Worm (Caenorhabditis elegans) whole organism, mixed stage, embryonic: Measurements from ENCODE around the gene tag-325.
A peak's percentile ranks its signal among the peaks of the same experiment; 100 is the strongest.

Experiments
- M03D4.4 ChIP-seq: sonication (generic microtip); optimal IDR thresholded peaks from 2 replicates; lab custom pipeline; 2017; ENCODE audit warnings: mild to moderate bottlenecking, missing genetic modification characterization, missing compliant biosample characterization
- bed-3 ChIP-seq: fragments of 200-800 bp; sonication (Bioruptor generic); optimal IDR thresholded peaks from 3 replicates; lab custom pipeline; 2018; ENCODE audit warnings: mild to moderate bottlenecking, missing genetic modification characterization, moderate library complexity, missing compliant biosample characterization
- blmp-1 ChIP-seq: fragments of 150-350 bp; optimal IDR thresholded peaks from 2 replicates; lab custom pipeline; 2014; ENCODE audit warnings: missing biosample characterization, missing genetic modification characterization
- ceh-39 ChIP-seq: fragments of 150-350 bp; optimal IDR thresholded peaks from 2 replicates; lab custom pipeline; 2014; ENCODE audit warnings: missing biosample characterization, missing genetic modification characterization
- ceh-43 ChIP-seq: fragments of 200-800 bp; sonication (Bioruptor generic); optimal IDR thresholded peaks from 2 replicates; lab custom pipeline; 2018; ENCODE audit warnings: mild to moderate bottlenecking, missing genetic modification characterization, moderate library complexity, missing compliant biosample characterization
- ceh-83 ChIP-seq: fragments of 200-800 bp; sonication (Bioruptor generic); optimal IDR thresholded peaks from 2 replicates; lab custom pipeline; 2018; ENCODE audit warnings: mild to moderate bottlenecking, missing genetic modification characterization, missing compliant biosample characterization
- ces-1 ChIP-seq: fragments of 150-350 bp; optimal IDR thresholded peaks from 2 replicates; lab custom pipeline; 2014; ENCODE audit warnings: missing biosample characterization, missing genetic modification reagents, missing genetic modification characterization
- cnd-1 ChIP-seq: fragments of 200-800 bp; sonication (Bioruptor generic); optimal IDR thresholded peaks from 2 replicates; lab custom pipeline; 2018; ENCODE audit warnings: mild to moderate bottlenecking, missing genetic modification characterization, missing compliant biosample characterization
- drap-1 ChIP-seq: fragments of 200-800 bp; sonication (Bioruptor generic); optimal IDR thresholded peaks from 3 replicates; lab custom pipeline; 2018; ENCODE audit warnings: mild to moderate bottlenecking, missing genetic modification characterization, missing compliant biosample characterization
- elt-1 ChIP-seq: sonication (generic microtip); optimal IDR thresholded peaks from 2 replicates; lab custom pipeline; 2017; ENCODE audit warnings: missing genetic modification characterization, mild to moderate bottlenecking, missing compliant biosample characterization, antibody characterized with exemption, moderate library complexity, borderline replicate concordance; ENCODE audit not compliant: insufficient read depth
- elt-3 ChIP-seq: fragments of 150-350 bp; optimal IDR thresholded peaks from 2 replicates; lab custom pipeline; 2014; ENCODE audit warnings: missing biosample characterization, missing genetic modification characterization
- flh-1 ChIP-seq: fragments of 200-800 bp; sonication (Bioruptor generic); optimal IDR thresholded peaks from 2 replicates; lab custom pipeline; 2018; ENCODE audit warnings: mild to moderate bottlenecking, missing genetic modification characterization, moderate library complexity, missing compliant biosample characterization
- ham-2 ChIP-seq: fragments of 200-800 bp; sonication (Bioruptor generic); optimal IDR thresholded peaks from 2 replicates; lab custom pipeline; 2018; ENCODE audit warnings: mild to moderate bottlenecking, missing genetic modification characterization, missing compliant biosample characterization
- hlh-1 ChIP-seq: fragments of 150-350 bp; optimal IDR thresholded peaks from 2 replicates; lab custom pipeline; 2014; ENCODE audit warnings: missing biosample characterization, missing genetic modification reagents, missing genetic modification characterization
- lin-13 ChIP-seq: fragments of 150-350 bp; optimal IDR thresholded peaks from 2 replicates; lab custom pipeline; 2014; ENCODE audit warnings: missing biosample characterization, missing genetic modification characterization
- lin-32 ChIP-seq: fragments of 200-800 bp; sonication (Bioruptor generic); optimal IDR thresholded peaks from 2 replicates; lab custom pipeline; 2018; ENCODE audit warnings: mild to moderate bottlenecking, missing genetic modification characterization, missing compliant biosample characterization
- lsy-2 ChIP-seq: fragments of 150-350 bp; optimal IDR thresholded peaks from 2 replicates; lab custom pipeline; 2014; ENCODE audit warnings: missing biosample characterization, missing genetic modification characterization
- mab-5 ChIP-seq: fragments of 150-350 bp; optimal IDR thresholded peaks from 2 replicates; lab custom pipeline; 2014; ENCODE audit warnings: missing biosample characterization, missing genetic modification characterization
- mep-1 ChIP-seq: fragments of 150-350 bp; optimal IDR thresholded peaks from 2 replicates; lab custom pipeline; 2017; ENCODE audit warnings: missing biosample characterization, missing genetic modification reagents, missing genetic modification characterization, inconsistent platforms
- mls-2 ChIP-seq: sonication (generic microtip); optimal IDR thresholded peaks from 2 replicates; lab custom pipeline; 2016; ENCODE audit warnings: mild to moderate bottlenecking, missing genetic modification characterization, moderate library complexity, missing compliant biosample characterization
- nhr-12 ChIP-seq: fragments of 150-350 bp; optimal IDR thresholded peaks from 2 replicates; lab custom pipeline; 2014; ENCODE audit warnings: missing biosample characterization, missing genetic modification characterization
- nhr-2 ChIP-seq: fragments of 150-350 bp; optimal IDR thresholded peaks from 2 replicates; lab custom pipeline; 2014; ENCODE audit warnings: missing biosample characterization, missing genetic modification characterization
- nhr-237 ChIP-seq: fragments of 150-350 bp; optimal IDR thresholded peaks from 2 replicates; lab custom pipeline; 2014; ENCODE audit warnings: missing biosample characterization, missing genetic modification characterization
- nhr-28 ChIP-seq: fragments of 150-350 bp; optimal IDR thresholded peaks from 2 replicates; lab custom pipeline; 2014; ENCODE audit warnings: missing biosample characterization, missing genetic modification characterization
- nhr-76 ChIP-seq: sonication (generic microtip); optimal IDR thresholded peaks from 2 replicates; lab custom pipeline; 2017; ENCODE audit warnings: missing biosample characterization, missing genetic modification characterization
- pha-4 ChIP-seq: fragments of 150-350 bp; optimal IDR thresholded peaks from 2 replicates; lab custom pipeline; 2018; ENCODE audit warnings: missing biosample characterization, missing genetic modification reagents, missing genetic modification characterization
- sem-2 ChIP-seq: fragments of 200-800 bp; sonication (Bioruptor generic); optimal IDR thresholded peaks from 2 replicates; lab custom pipeline; 2018; ENCODE audit warnings: mild to moderate bottlenecking, missing genetic modification characterization, missing compliant biosample characterization
- snpc-4 ChIP-seq: fragments of 150-350 bp; optimal IDR thresholded peaks from 2 replicates; lab custom pipeline; 2014; ENCODE audit warnings: missing biosample characterization, missing genetic modification characterization
- sptf-1 ChIP-seq: sonication (generic microtip); optimal IDR thresholded peaks from 2 replicates; lab custom pipeline; 2017; ENCODE audit warnings: mild to moderate bottlenecking, missing genetic modification characterization, moderate library complexity, missing compliant biosample characterization
- tbx-8 ChIP-seq: fragments of 200-800 bp; sonication (Bioruptor generic); optimal IDR thresholded peaks from 2 replicates; lab custom pipeline; 2018; ENCODE audit warnings: mild to moderate bottlenecking, missing genetic modification characterization, moderate library complexity, missing compliant biosample characterization
- unc-120 ChIP-seq: sonication (generic microtip); optimal IDR thresholded peaks from 2 replicates; lab custom pipeline; 2017; ENCODE audit warnings: missing genetic modification characterization, missing compliant biosample characterization; ENCODE audit not compliant: poor library complexity, severe bottlenecking
- unc-39 ChIP-seq: fragments of 150-350 bp; optimal IDR thresholded peaks from 2 replicates; lab custom pipeline; 2014; ENCODE audit warnings: missing biosample characterization, missing genetic modification characterization
- unc-62 ChIP-seq: fragments of 150-350 bp; optimal IDR thresholded peaks from 2 replicates; lab custom pipeline; 2014; ENCODE audit warnings: missing biosample characterization, missing genetic modification reagents, missing genetic modification characterization
- zip-8 ChIP-seq: fragments of 150-350 bp; optimal IDR thresholded peaks from 2 replicates; lab custom pipeline; 2014; ENCODE audit warnings: missing biosample characterization, missing genetic modification characterization
- ztf-11 ChIP-seq: fragments of 150-350 bp; optimal IDR thresholded peaks from 2 replicates; lab custom pipeline; 2014; ENCODE audit warnings: missing biosample characterization, missing genetic modification characterization

Gene tag-325

ce11 chrIII:4756983-4757382 lies 39.7 kb upstream of the tag-325 start, which contains the start of gene fbxl-2:
Gene fbxl-2, plus strand, starts transcription at chrIII:4757260.
- TF ChIP-seq nhr-12 (tag; lab: Kevin White, UChicago) (peak; percentile 63), mab-5 (tag; lab: Kevin White, UChicago) (peak; percentile 50), lin-32 (peak; percentile 72), ceh-83 (peak; percentile 73), unc-120 (tag; lab: Kevin White, UChicago) (peak; percentile 51), hlh-1 (tag; lab: Kevin White, UChicago) (peak; percentile 34), nhr-76 (tag; lab: Kevin White, UChicago) (no peak), tbx-8 (GFP tag; lab: Kevin White, UChicago) (peak; percentile 47), zip-8 (tag; lab: Kevin White, UChicago) (no peak), sptf-1 (tag; lab: Kevin White, UChicago) (peak; percentile 89), snpc-4 (tag; lab: Kevin White, UChicago) (no peak), bed-3 (GFP tag; lab: Kevin White, UChicago) (peak; percentile 41), sem-2 (GFP tag; lab: Kevin White, UChicago) (peak; percentile 46), flh-1 (GFP tag; lab: Kevin White, UChicago) (peak; percentile 10), blmp-1 (no peak), lsy-2 (tag; lab: Kevin White, UChicago) (peak; percentile 92), ztf-11 (tag; lab: Kevin White, UChicago) (peak; percentile 73), ceh-43 (GFP tag; lab: Kevin White, UChicago) (peak; percentile 68), pha-4 (tag; lab: Kevin White, UChicago) (peak; percentile 94), lin-13 (tag; lab: Kevin White, UChicago) (peak; percentile 98), drap-1 (GFP tag; lab: Kevin White, UChicago) (peak; percentile 80), unc-39 (no peak), M03D4.4 (tag; lab: Kevin White, UChicago) (peak; percentile 83), elt-3 (peak; percentile 71), ham-2 (GFP tag; lab: Kevin White, UChicago) (peak; percentile 58), cnd-1 (tag; lab: Kevin White, UChicago) (peak; percentile 84), nhr-28 (no peak), ces-1 (no peak), nhr-2 (peak; percentile 33), mls-2 (tag; lab: Kevin White, UChicago) (peak; percentile 77), elt-1 (tag; lab: Kevin White, UChicago) (no peak), ceh-39 (tag; lab: Kevin White, UChicago) (peak; percentile 78), unc-62 (GFP tag; lab: Kevin White, UChicago) (no peak), mep-1 (tag; lab: Kevin White, UChicago) (peak; percentile 95), nhr-237 (tag; lab: Kevin White, UChicago) (peak; percentile 94)

DNA sequence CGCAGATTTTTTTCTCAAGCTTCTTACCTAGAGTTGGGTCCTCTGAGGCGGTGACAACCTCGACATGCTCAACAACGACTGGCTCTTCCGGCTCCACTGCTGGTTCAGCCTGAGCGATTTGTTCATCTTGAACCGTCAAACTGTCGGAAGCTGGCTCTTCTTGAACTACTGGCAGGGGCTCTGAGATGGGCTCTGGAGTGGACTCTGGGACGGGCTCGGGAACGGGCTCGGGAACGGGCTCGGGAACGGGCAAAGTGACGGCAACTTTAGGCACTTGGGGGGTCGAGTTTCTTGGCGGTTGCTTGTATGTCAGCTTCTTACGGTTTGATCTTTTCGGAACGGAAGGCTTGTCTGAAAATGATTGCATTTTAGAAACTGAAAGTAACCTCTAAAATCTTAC lies 33.8 kb upstream of the tag-325 start:
- TF ChIP-seq elt-3 (no peak), cnd-1 (tag; lab: Kevin White, UChicago) (no peak), unc-62 (GFP tag; lab: Kevin White, UChicago) (no peak), mep-1 (tag; lab: Kevin White, UChicago) (no peak), mab-5 (tag; lab: Kevin White, UChicago) (no peak), nhr-76 (tag; lab: Kevin White, UChicago) (no peak), pha-4 (tag; lab: Kevin White, UChicago) (no peak), snpc-4 (tag; lab: Kevin White, UChicago) (no peak), sptf-1 (tag; lab: Kevin White, UChicago) (no peak), elt-1 (tag; lab: Kevin White, UChicago) (no peak), unc-120 (tag; lab: Kevin White, UChicago) (no peak), unc-39 (no peak), ceh-39 (tag; lab: Kevin White, UChicago) (no peak), lsy-2 (tag; lab: Kevin White, UChicago) (no peak), zip-8 (tag; lab: Kevin White, UChicago) (no peak), ceh-43 (GFP tag; lab: Kevin White, UChicago) (no peak), bed-3 (GFP tag; lab: Kevin White, UChicago) (no peak), lin-32 (no peak), hlh-1 (tag; lab: Kevin White, UChicago) (no peak), sem-2 (GFP tag; lab: Kevin White, UChicago) (no peak)

- TF ChIP-seq unc-120 (tag; lab: Kevin White, UChicago) (no peak), ceh-39 (tag; lab: Kevin White, UChicago) (no peak), mab-5 (tag; lab: Kevin White, UChicago) (no peak), tbx-8 (GFP tag; lab: Kevin White, UChicago) (no peak), zip-8 (tag; lab: Kevin White, UChicago) (peak; percentile 11), nhr-12 (tag; lab: Kevin White, UChicago) (no peak), bed-3 (GFP tag; lab: Kevin White, UChicago) (no peak), lin-32 (no peak)
Observed at ce11 chrIII:4763509-4763908, 33.1 kb upstream of the tag-325 start, which contains the start of gene B0393.4. Gene B0393.4, minus strand, starts transcription at chrIII:4763609.
